Worm (Caenorhabditis elegans) whole organism, young adult: ENCODE data around the gene sec-22.
A peak's percentile ranks its signal among the peaks of the same experiment; 100 is the strongest.

Source experiments
- B0336.3 ChIP-seq: fragments of 200-800 bp; sonication (Bioruptor generic); IDR thresholded peaks from 2 replicates; pipeline ENCODE4 v1.3.6; 2022; ENCODE audit warnings: missing genetic modification characterization, missing compliant biosample characterization
- C06A6.2 ChIP-seq: fragments of 200-800 bp; sonication (Bioruptor generic); conservative IDR thresholded peaks from 2 replicates; pipeline ENCODE4 v1.3.6; 2022; ENCODE audit warnings: missing genetic modification characterization, missing compliant biosample characterization
- F10E7.11 ChIP-seq: sonication (generic microtip); optimal IDR thresholded peaks from 2 replicates; lab custom pipeline; 2017; ENCODE audit warnings: mild to moderate bottlenecking, missing genetic modification characterization, moderate library complexity, missing compliant biosample characterization
- F23B12.7 ChIP-seq: sonication (generic microtip); optimal IDR thresholded peaks from 2 replicates; lab custom pipeline; 2017; ENCODE audit warnings: missing genetic modification characterization, mild to moderate bottlenecking, missing compliant biosample characterization, antibody characterized with exemption, moderate library complexity; ENCODE audit not compliant: insufficient read depth
- F57A8.1 ChIP-seq: fragments of 200-800 bp; sonication (Bioruptor generic); optimal IDR thresholded peaks from 2 replicates; lab custom pipeline; 2018; ENCODE audit warnings: mild to moderate bottlenecking, missing genetic modification characterization, moderate library complexity, missing compliant biosample characterization
- aptf-2 ChIP-seq: fragments of 200-800 bp; sonication (Bioruptor generic); conservative IDR thresholded peaks from 2 replicates; pipeline ENCODE4 v1.3.6; 2022; ENCODE audit warnings: missing genetic modification reagents, missing genetic modification characterization, missing compliant biosample characterization
- aptf-3 ChIP-seq: fragments of 200-800 bp; sonication (Bioruptor generic); IDR thresholded peaks from 2 replicates; pipeline ENCODE4 v1.3.6; 2022; ENCODE audit warnings: missing genetic modification characterization, missing compliant biosample characterization
- attf-5 ChIP-seq: fragments of 200-800 bp; sonication (Bioruptor generic); optimal IDR thresholded peaks from 2 replicates; lab custom pipeline; 2018; ENCODE audit warnings: mild to moderate bottlenecking, missing genetic modification characterization, missing compliant biosample characterization
- ccch-3 ChIP-seq: fragments of 200-800 bp; sonication (Bioruptor generic); optimal IDR thresholded peaks from 2 replicates; lab custom pipeline; 2018; ENCODE audit warnings: mild to moderate bottlenecking, missing genetic modification characterization, missing compliant biosample characterization
- cebp-1 ChIP-seq, 2 experiments: fragments of 200-800 bp in 1 of 2; sonication (Bioruptor generic) in 1 of 2; sonication (generic microtip) in 1 of 2; IDR thresholded peaks in 1 of 2; optimal IDR thresholded peaks in 1 of 2; 2 replicates each; pipeline versions ENCODE4 v1.3.6 to Lab custom; 2017 to 2022; ENCODE audit warnings: missing compliant biosample characterization in 2 of 2, missing genetic modification characterization in 2 of 2, mild to moderate bottlenecking in 1 of 2, missing genetic modification reagents in 1 of 2, moderate library complexity in 1 of 2
- cebp-2 ChIP-seq: fragments of 200-800 bp; sonication (Bioruptor generic); IDR thresholded peaks from 2 replicates; pipeline ENCODE4 v1.3.6; 2022; ENCODE audit warnings: missing genetic modification characterization, missing compliant biosample characterization
- ceh-27 ChIP-seq: fragments of 200-800 bp; sonication (Bioruptor generic); optimal IDR thresholded peaks from 2 replicates; lab custom pipeline; 2018; ENCODE audit warnings: mild to moderate bottlenecking, missing genetic modification characterization, moderate library complexity, missing compliant biosample characterization
- die-1 ChIP-seq: sonication (generic microtip); optimal IDR thresholded peaks from 2 replicates; lab custom pipeline; 2016; ENCODE audit warnings: missing genotype, mild to moderate bottlenecking, missing genetic modification characterization, missing compliant biosample characterization
- efl-1 ChIP-seq: fragments of 150-350 bp; optimal IDR thresholded peaks from 2 replicates; lab custom pipeline; 2014; ENCODE audit warnings: missing biosample characterization, missing genetic modification reagents, missing genetic modification characterization
- egrh-3 ChIP-seq: fragments of 200-800 bp; sonication (Bioruptor generic); IDR thresholded peaks from 2 replicates; pipeline ENCODE4 v1.3.6; 2022; ENCODE audit warnings: missing genetic modification reagents, missing genetic modification characterization, missing compliant biosample characterization
- ets-4 ChIP-seq: fragments of 200-800 bp; sonication (Bioruptor generic); optimal IDR thresholded peaks from 2 replicates; lab custom pipeline; 2018; ENCODE audit warnings: mild to moderate bottlenecking, missing genetic modification characterization, missing compliant biosample characterization
- gei-17 ChIP-seq: fragments of 200-800 bp; sonication (Bioruptor generic); optimal IDR thresholded peaks from 2 replicates; lab custom pipeline; 2018; ENCODE audit warnings: mild to moderate bottlenecking, missing genetic modification characterization, missing compliant biosample characterization
- hlh-26 ChIP-seq: fragments of 200-800 bp; sonication (Bioruptor generic); conservative IDR thresholded peaks from 2 replicates; pipeline ENCODE4 v1.3.6; 2022; ENCODE audit warnings: missing genetic modification reagents, missing genetic modification characterization, missing compliant biosample characterization
- hmg-1.2 ChIP-seq: fragments of 200-800 bp; sonication (Bioruptor generic); IDR thresholded peaks from 2 replicates; pipeline ENCODE4 v1.3.6; 2022; ENCODE audit warnings: missing genetic modification reagents, missing genetic modification characterization, missing compliant biosample characterization
- hsf-1 ChIP-seq: fragments of 200-800 bp; sonication (Bioruptor generic); IDR thresholded peaks from 2 replicates; pipeline ENCODE4 v1.3.6; 2022; ENCODE audit warnings: missing genetic modification reagents, missing genetic modification characterization, missing compliant biosample characterization
- let-526 ChIP-seq: fragments of 200-800 bp; sonication (Bioruptor generic); IDR thresholded peaks from 2 replicates; pipeline ENCODE4 v1.3.6; 2022; ENCODE audit warnings: missing genetic modification reagents, missing genetic modification characterization, missing compliant biosample characterization
- let-607 ChIP-seq, 2 experiments: fragments of 200-800 bp in 1 of 2; sonication (Bioruptor generic) in 1 of 2; sonication (generic microtip) in 1 of 2; optimal IDR thresholded peaks; 2 replicates each; lab custom pipeline; 2016 to 2018; ENCODE audit warnings: mild to moderate bottlenecking in 2 of 2, missing compliant biosample characterization in 2 of 2, missing genetic modification characterization in 2 of 2, moderate library complexity in 2 of 2, missing genotype in 1 of 2
- lin-40 ChIP-seq: sonication (generic microtip); optimal IDR thresholded peaks from 2 replicates; lab custom pipeline; 2016; ENCODE audit warnings: missing genetic modification characterization, mild to moderate bottlenecking, missing compliant biosample characterization, missing genotype, missing genetic modification reagents
- lin-54 ChIP-seq: fragments of 200-800 bp; sonication (Bioruptor generic); optimal IDR thresholded peaks from 2 replicates; lab custom pipeline; 2018; ENCODE audit warnings: mild to moderate bottlenecking, missing genetic modification characterization, missing compliant biosample characterization
- lir-1 ChIP-seq: fragments of 200-800 bp; sonication (Bioruptor generic); conservative IDR thresholded peaks from 2 replicates; pipeline ENCODE4 v1.3.6; 2022; ENCODE audit warnings: missing genetic modification reagents, missing genetic modification characterization, missing compliant biosample characterization
- lsl-1 ChIP-seq: fragments of 200-800 bp; sonication (Bioruptor generic); optimal IDR thresholded peaks from 2 replicates; lab custom pipeline; 2018; ENCODE audit warnings: mild to moderate bottlenecking, missing genetic modification characterization, moderate library complexity, missing compliant biosample characterization
- lsy-27 ChIP-seq: sonication (generic microtip); optimal IDR thresholded peaks from 2 replicates; lab custom pipeline; 2017; ENCODE audit warnings: missing genetic modification characterization, mild to moderate bottlenecking, missing compliant biosample characterization, antibody characterized with exemption, missing genotype, borderline replicate concordance; ENCODE audit not compliant: insufficient read depth
- madf-6 ChIP-seq: fragments of 200-800 bp; sonication (Bioruptor generic); IDR thresholded peaks from 2 replicates; pipeline ENCODE4 v1.3.6; 2022; ENCODE audit warnings: missing genetic modification reagents, missing genetic modification characterization, missing compliant biosample characterization
- mxl-1 ChIP-seq: sonication (generic microtip); optimal IDR thresholded peaks from 2 replicates; lab custom pipeline; 2016; ENCODE audit warnings: missing genetic modification characterization, missing compliant biosample characterization
- nhr-179 ChIP-seq: sonication (generic microtip); optimal IDR thresholded peaks from 2 replicates; lab custom pipeline; 2016; ENCODE audit warnings: mild to moderate bottlenecking, missing genetic modification characterization, missing compliant biosample characterization
- nhr-27 ChIP-seq: fragments of 200-800 bp; sonication (Bioruptor generic); optimal IDR thresholded peaks from 2 replicates; lab custom pipeline; 2018; ENCODE audit warnings: mild to moderate bottlenecking, missing genetic modification characterization, moderate library complexity, missing compliant biosample characterization
- repo-1 ChIP-seq: sonication (generic microtip); optimal IDR thresholded peaks from 2 replicates; lab custom pipeline; 2017; ENCODE audit warnings: mild to moderate bottlenecking, missing genetic modification characterization, missing compliant biosample characterization
- rpc-1 ChIP-seq, 2 experiments: fragments of 150-350 bp in 1 of 2; sonication (generic microtip) in 1 of 2; optimal IDR thresholded peaks; 2 replicates each; lab custom pipeline; 2014 to 2018; ENCODE audit warnings: missing biosample characterization in 1 of 2, missing genetic modification characterization in 1 of 2, missing genetic modification reagents in 1 of 2, missing genotype in 1 of 2
- snpc-1.3 ChIP-seq: sonication (generic microtip); optimal IDR thresholded peaks from 2 replicates; lab custom pipeline; 2017; ENCODE audit warnings: missing genetic modification characterization, mild to moderate bottlenecking, missing compliant biosample characterization, antibody characterized with exemption, moderate library complexity, missing genotype, missing genetic modification reagents; ENCODE audit not compliant: insufficient read depth
- snpc-3.4 ChIP-seq: sonication (generic microtip); optimal IDR thresholded peaks from 2 replicates; lab custom pipeline; 2017; ENCODE audit warnings: missing genetic modification characterization, mild to moderate bottlenecking, missing compliant biosample characterization, antibody characterized with exemption, moderate library complexity, missing genotype, missing genetic modification reagents
- sptf-2 ChIP-seq: fragments of 200-800 bp; sonication (Bioruptor generic); optimal IDR thresholded peaks from 2 replicates; lab custom pipeline; 2018; ENCODE audit warnings: mild to moderate bottlenecking, missing genetic modification characterization, missing compliant biosample characterization
- tbp1 ChIP-seq: fragments of 200-800 bp; sonication (Bioruptor generic); optimal IDR thresholded peaks from 2 replicates; lab custom pipeline; 2018; ENCODE audit warnings: mild to moderate bottlenecking, missing genetic modification characterization, missing compliant biosample characterization
- tlf-1 ChIP-seq: fragments of 200-800 bp; sonication (Bioruptor generic); optimal IDR thresholded peaks from 2 replicates; lab custom pipeline; 2018; ENCODE audit warnings: mild to moderate bottlenecking, missing genetic modification characterization, missing compliant biosample characterization
- unc-130 ChIP-seq: sonication (generic microtip); optimal IDR thresholded peaks from 2 replicates; lab custom pipeline; 2016; ENCODE audit warnings: missing genetic modification reagents, missing genetic modification characterization, missing compliant biosample characterization
- xnd-1 ChIP-seq: sonication (generic microtip); optimal IDR thresholded peaks from 2 replicates; lab custom pipeline; 2016; ENCODE audit warnings: missing genotype, missing genetic modification reagents, missing genetic modification characterization, missing compliant biosample characterization
- zfh-2 ChIP-seq: fragments of 200-800 bp; sonication (Bioruptor generic); conservative IDR thresholded peaks from 2 replicates; pipeline ENCODE4 v1.3.6; 2022; ENCODE audit warnings: missing genetic modification reagents, missing genetic modification characterization, missing compliant biosample characterization
- zim-3 ChIP-seq: sonication (generic microtip); optimal IDR thresholded peaks from 2 replicates; lab custom pipeline; 2017; ENCODE audit warnings: mild to moderate bottlenecking, missing genetic modification characterization, moderate library complexity, missing compliant biosample characterization
- ztf-18 ChIP-seq: sonication (generic microtip); optimal IDR thresholded peaks from 2 replicates; lab custom pipeline; 2016; ENCODE audit warnings: missing genotype, mild to moderate bottlenecking, missing genetic modification characterization, missing compliant biosample characterization

sec-22 gene

DNA sequence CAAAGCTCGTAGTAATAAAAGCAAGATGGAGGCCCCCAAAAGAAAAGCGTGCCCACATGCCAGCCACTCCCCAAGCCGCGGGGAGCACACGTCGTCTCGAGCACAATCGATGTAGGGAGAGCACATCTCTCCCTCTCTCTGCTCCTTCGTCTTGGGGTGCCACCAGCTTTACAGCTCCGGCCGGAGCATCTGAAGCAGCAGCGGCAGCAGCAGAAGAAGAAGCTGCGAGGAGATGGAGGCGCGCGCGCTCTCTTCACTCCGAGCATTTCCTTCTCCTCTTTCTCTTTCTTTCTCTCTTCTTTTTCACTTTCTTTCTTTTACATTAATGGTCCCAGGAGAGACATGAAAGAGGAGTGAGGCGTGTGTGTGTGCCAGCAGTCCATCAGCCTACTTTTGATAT lies 28.7 kb downstream of the sec-22 start (continued):
- TF ChIP-seq hlh-26 (GFP tag; lab: Robert Waterston, UW): no peak
- TF ChIP-seq F10E7.11 (tag; lab: Kevin White, UChicago): peak; percentile 28
- TF ChIP-seq lin-40: peak; percentile 50
- TF ChIP-seq F23B12.7 (tag; lab: Kevin White, UChicago): no peak
- TF ChIP-seq lsl-1 (GFP tag; lab: Kevin White, UChicago): no peak
- TF ChIP-seq unc-130 (GFP tag; lab: Kevin White, UChicago): no peak
- no peak for TF ChIP-seq ccch-3 (GFP tag; lab: Kevin White, UChicago)
- TF ChIP-seq let-607 (tag; optimal IDR thresholded peaks at IDR 0.05; lab: Kevin White, UChicago): no peak
- TF ChIP-seq zim-3 (tag; lab: Kevin White, UChicago): no peak
- TF ChIP-seq snpc-1.3 (tag; lab: Kevin White, UChicago): no peak
- no peak for TF ChIP-seq ztf-18 (tag; lab: Kevin White, UChicago)
- TF ChIP-seq mxl-1: no peak
- TF ChIP-seq lir-1 (GFP tag; lab: Robert Waterston, UW): no peak
- TF ChIP-seq hsf-1 (GFP tag; lab: Robert Waterston, UW): no peak
- TF ChIP-seq nhr-27 (tag; lab: Kevin White, UChicago): no peak
- TF ChIP-seq let-526 (GFP tag; lab: Robert Waterston, UW): no peak
- TF ChIP-seq efl-1: no peak
- TF ChIP-seq F57A8.1 (GFP tag; lab: Kevin White, UChicago): no peak
- TF ChIP-seq C06A6.2 (GFP tag; lab: Robert Waterston, UW): 0 out of 2 replicates have a peak, but pooled peaks have one; percentile 15
- TF ChIP-seq rpc-1 (optimal IDR thresholded peaks at IDR 0.05; lab: Kevin White, UChicago): no peak
- no peak for TF ChIP-seq rpc-1 (tag; optimal IDR thresholded peaks at IDR 0.05; lab: Kevin White, UChicago)
- no peak for TF ChIP-seq snpc-3.4 (tag; lab: Kevin White, UChicago)
- TF ChIP-seq xnd-1: no peak
- TF ChIP-seq tbp1 (GFP tag; lab: Kevin White, UChicago): no peak
- no peak for TF ChIP-seq repo-1
- peak; percentile 34; the same call in 1 of the 2 replicates for TF ChIP-seq hmg-1.2
- no peak for TF ChIP-seq B0336.3 (GFP tag; lab: Robert Waterston, UW)
- no peak for TF ChIP-seq gei-17 (GFP tag; lab: Kevin White, UChicago)
- TF ChIP-seq aptf-2 (GFP tag; lab: Robert Waterston, UW): no peak
- peak; percentile 98 for TF ChIP-seq zfh-2
- no peak for TF ChIP-seq ets-4
- TF ChIP-seq madf-6 (GFP tag; lab: Robert Waterston, UW): no peak
- no peak for TF ChIP-seq aptf-3
- TF ChIP-seq sptf-2 (GFP tag; lab: Kevin White, UChicago): no peak
- no peak for TF ChIP-seq lsy-27 (tag; lab: Kevin White, UChicago)
- TF ChIP-seq nhr-179: no peak
- TF ChIP-seq cebp-2: no peak
- TF ChIP-seq lin-54 (GFP tag; lab: Kevin White, UChicago): no peak
- no peak for TF ChIP-seq ceh-27 (GFP tag; lab: Kevin White, UChicago)
- no peak for TF ChIP-seq attf-5 (GFP tag; lab: Kevin White, UChicago)
- no peak for TF ChIP-seq die-1 (tag; lab: Kevin White, UChicago)
- peak; percentile 92 for TF ChIP-seq egrh-3 (GFP tag; lab: Robert Waterston, UW)
- no peak for TF ChIP-seq cebp-1 (GFP tag; IDR thresholded peaks at IDR 0.05; lab: Robert Waterston, UW)
- TF ChIP-seq cebp-1 (tag; optimal IDR thresholded peaks at IDR 0.05; lab: Kevin White, UChicago): peak; percentile 46
- TF ChIP-seq tlf-1 (GFP tag; lab: Kevin White, UChicago): no peak
